Fruit fly (Drosophila melanogaster): ENCODE measurements around the gene mnd.

mnd gene

dm6 chr3L:15013957-15014692 lies 29.2 kb downstream of the mnd start, which contains the start of gene Reck (continued):
- TF ChIP-seq Blimp-1 (GFP tag; optimal IDR thresholded peaks at IDR 0.05): peak; percentile 35
- peak; percentile 85 for TF ChIP-seq CG16779 (tag; optimal IDR thresholded peaks at IDR 0.05)
- TF ChIP-seq Eip93F (GFP tag; optimal IDR thresholded peaks at IDR 0.05): peak; percentile 61
- TF ChIP-seq Eip78C (GFP tag): peak; percentile 98
- TF ChIP-seq OdsH (GFP tag; optimal IDR thresholded peaks at IDR 0.05): peak; percentile 93
- peak; percentile 79 for TF ChIP-seq Sox14 (GFP tag; optimal IDR thresholded peaks at IDR 0.05)
- peak; percentile 85 for TF ChIP-seq CG7368 (GFP tag; optimal IDR thresholded peaks at IDR 0.05)
- peak; percentile 89 for TF ChIP-seq Lpt (GFP tag; optimal IDR thresholded peaks at IDR 0.05)
- peak; percentile 92 for TF ChIP-seq CG6276 (GFP tag; optimal IDR thresholded peaks at IDR 0.05)
- TF ChIP-seq cyc (GFP tag; optimal IDR thresholded peaks at IDR 0.05): peak; percentile 68
- peak; percentile 87 for TF ChIP-seq esn (GFP tag; optimal IDR thresholded peaks at IDR 0.05)
- TF ChIP-seq CG10631 (GFP tag; optimal IDR thresholded peaks at IDR 0.05): peak; percentile 88
- TF ChIP-seq Sox15 (GFP tag; optimal IDR thresholded peaks at IDR 0.05): peak; percentile 49
- TF ChIP-seq CG34406 (GFP tag; optimal IDR thresholded peaks at IDR 0.05): peak; percentile 83
- peak; percentile 41 for TF ChIP-seq CG11902 (GFP tag; optimal IDR thresholded peaks at IDR 0.05)
- TF ChIP-seq svp (GFP tag): peak; percentile 92
- peak; percentile 81 for TF ChIP-seq Sox102F (GFP tag; optimal IDR thresholded peaks at IDR 0.05)
- TF ChIP-seq CG6854 (GFP tag; optimal IDR thresholded peaks at IDR 0.05): no peak
- peak; percentile 84 for TF ChIP-seq CG11762 (GFP tag; optimal IDR thresholded peaks at IDR 0.05; ENCODE audit: insufficient read depth)
- peak; percentile 95 for TF ChIP-seq CG6163 (GFP tag; IDR thresholded peaks at IDR 0.05)
- peak; percentile 70 for TF ChIP-seq dac (GFP tag; optimal IDR thresholded peaks at IDR 0.05)
- TF ChIP-seq CG32006 (GFP tag; optimal IDR thresholded peaks at IDR 0.05): peak; percentile 85
- TF ChIP-seq CG3919 (GFP tag; optimal IDR thresholded peaks at IDR 0.05): peak; percentile 93
- peak; percentile 82 for TF ChIP-seq CG6808 (GFP tag; optimal IDR thresholded peaks at IDR 0.05)
- peak; percentile 76 for TF ChIP-seq vri (GFP tag; optimal IDR thresholded peaks at IDR 0.05)
- TF ChIP-seq CG8632 (GFP tag; optimal IDR thresholded peaks at IDR 0.05): peak; percentile 83
- TF ChIP-seq eg (GFP tag; IDR thresholded peaks at IDR 0.05): peak; percentile 97
- peak; percentile 67 to 82 for TF ChIP-seq salr (GFP tag; optimal IDR thresholded peaks at IDR 0.05)
- TF ChIP-seq pdm3 (GFP tag; optimal IDR thresholded peaks at IDR 0.05): peak; percentile 85
- peak; percentile 78 for TF ChIP-seq CG1621 (tag; optimal IDR thresholded peaks at IDR 0.05)

dm6 chr3L:15021008-15021407 lies 36.1 kb downstream of the mnd start:
- no peak for TF ChIP-seq fd59A (GFP tag; optimal IDR thresholded peaks at IDR 0.05)
- no peak for TF ChIP-seq CG8319 (GFP tag; optimal IDR thresholded peaks at IDR 0.05)
- TF ChIP-seq Hr38 (GFP tag; optimal IDR thresholded peaks at IDR 0.05): no peak
- no peak for TF ChIP-seq CG10669 (GFP tag; optimal IDR thresholded peaks at IDR 0.05)
- no peak for TF ChIP-seq fkh (GFP tag; optimal IDR thresholded peaks at IDR 0.05)
- TF ChIP-seq spab (GFP tag; optimal IDR thresholded peaks at IDR 0.05): no peak
- no peak for TF ChIP-seq dsx (GFP tag; optimal IDR thresholded peaks at IDR 0.05; ENCODE audit: poor library complexity, severe bottlenecking)
- no peak for TF ChIP-seq esn (GFP tag; optimal IDR thresholded peaks at IDR 0.05)
- TF ChIP-seq CG3032 (tag; optimal IDR thresholded peaks at IDR 0.05): no peak
- no peak for TF ChIP-seq CG15336 (GFP tag; IDR thresholded peaks at IDR 0.05)
- no peak for TF ChIP-seq CG3919 (GFP tag; optimal IDR thresholded peaks at IDR 0.05)
- no peak for TF ChIP-seq CG10631 (GFP tag; optimal IDR thresholded peaks at IDR 0.05)
- TF ChIP-seq Eip93F (GFP tag; optimal IDR thresholded peaks at IDR 0.05): no peak
- no peak for TF ChIP-seq CG7368 (GFP tag; optimal IDR thresholded peaks at IDR 0.05)

All from whole organism, prepupa.